Worm (Caenorhabditis elegans) whole organism, young adult: Measurements from ENCODE around the gene vps-60.

ENCODE experiments used
- F37B4.10 ChIP-seq: fragments of 200-800 bp; sonication (Bioruptor generic); IDR thresholded peaks from 2 replicates; pipeline ENCODE4 v1.3.6; 2022; ENCODE audit warnings: missing genetic modification characterization, missing compliant biosample characterization
- T26A5.8 ChIP-seq: sonication (generic microtip); optimal IDR thresholded peaks from 2 replicates; lab custom pipeline; 2016; ENCODE audit warnings: missing genetic modification characterization, missing compliant biosample characterization
- Y53G8AR.9 ChIP-seq: fragments of 200-800 bp; sonication (Bioruptor generic); conservative IDR thresholded peaks from 2 replicates; pipeline ENCODE4 v1.3.6; 2022; ENCODE audit warnings: missing genetic modification reagents, missing genetic modification characterization, missing compliant biosample characterization
- let-607 ChIP-seq, 2 experiments: fragments of 200-800 bp in 1 of 2; sonication (Bioruptor generic) in 1 of 2; sonication (generic microtip) in 1 of 2; optimal IDR thresholded peaks; 2 replicates each; lab custom pipeline; 2016 to 2018; ENCODE audit warnings: mild to moderate bottlenecking in 2 of 2, missing compliant biosample characterization in 2 of 2, missing genetic modification characterization in 2 of 2, moderate library complexity in 2 of 2, missing genotype in 1 of 2
- lir-1 ChIP-seq: fragments of 200-800 bp; sonication (Bioruptor generic); conservative IDR thresholded peaks from 2 replicates; pipeline ENCODE4 v1.3.6; 2022; ENCODE audit warnings: missing genetic modification reagents, missing genetic modification characterization, missing compliant biosample characterization
- nhr-90 ChIP-seq: sonication (generic microtip); optimal IDR thresholded peaks from 2 replicates; lab custom pipeline; 2016; ENCODE audit warnings: missing genotype, mild to moderate bottlenecking, missing genetic modification characterization, missing compliant biosample characterization
- repo-1 ChIP-seq: sonication (generic microtip); optimal IDR thresholded peaks from 2 replicates; lab custom pipeline; 2017; ENCODE audit warnings: mild to moderate bottlenecking, missing genetic modification characterization, missing compliant biosample characterization

DNA sequence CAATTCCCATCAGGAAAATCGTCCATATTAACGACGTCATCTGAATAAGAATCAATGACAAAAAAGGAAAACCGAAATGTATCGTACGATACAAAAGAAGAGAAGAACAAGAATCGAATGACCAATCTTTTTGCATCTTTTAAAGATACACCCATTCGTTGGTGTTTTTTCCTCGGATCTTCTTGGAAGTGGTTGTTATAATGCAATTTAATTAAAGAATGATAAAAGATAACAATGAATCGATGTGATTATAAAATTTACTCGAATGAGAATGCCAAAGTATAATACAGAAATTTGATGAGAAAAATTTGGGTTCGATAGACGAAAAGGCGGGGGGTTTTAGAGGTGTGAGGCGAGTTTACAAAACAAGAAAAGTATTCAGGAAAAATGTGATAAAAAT, 23.1 kb upstream of the vps-60 start, which contains the start of gene F41E6.12:
- TF ChIP-seq repo-1 (no peak), F37B4.10 (GFP tag; lab: Robert Waterston, UW) (no peak), lir-1 (no peak), T26A5.8 (no peak), let-607 (tag; optimal IDR thresholded peaks at IDR 0.05; lab: Kevin White, UChicago) (no peak), nhr-90 (tag; lab: Kevin White, UChicago) (no peak), Y53G8AR.9 (GFP tag; lab: Robert Waterston, UW) (peak; percentile 41; the same call in 1 of the 2 replicates)
